Worm (Caenorhabditis elegans) whole organism, young adult: ENCODE data around the gene K01D12.15.

Experiments used
- F37B4.10 ChIP-seq: fragments of 200-800 bp; sonication (Bioruptor generic); IDR thresholded peaks from 2 replicates; pipeline ENCODE4 v1.3.6; 2022; ENCODE audit warnings: missing genetic modification characterization, missing compliant biosample characterization
- F57C9.4 ChIP-seq: sonication (generic microtip); optimal IDR thresholded peaks from 2 replicates; lab custom pipeline; 2017; ENCODE audit warnings: mild to moderate bottlenecking, missing genetic modification characterization, missing compliant biosample characterization
- K12H6.12 ChIP-seq: fragments of 200-800 bp; sonication (Bioruptor generic); optimal IDR thresholded peaks from 2 replicates; lab custom pipeline; 2018; ENCODE audit warnings: mild to moderate bottlenecking, missing genetic modification characterization, missing compliant biosample characterization
- Y53G8AR.9 ChIP-seq: fragments of 200-800 bp; sonication (Bioruptor generic); conservative IDR thresholded peaks from 2 replicates; pipeline ENCODE4 v1.3.6; 2022; ENCODE audit warnings: missing genetic modification reagents, missing genetic modification characterization, missing compliant biosample characterization
- attf-3 ChIP-seq: fragments of 200-800 bp; sonication (Bioruptor generic); conservative IDR thresholded peaks from 2 replicates; pipeline ENCODE4 v1.3.6; 2022; ENCODE audit warnings: missing genetic modification reagents, missing genetic modification characterization, missing compliant biosample characterization
- dpff-1 ChIP-seq: sonication (generic microtip); optimal IDR thresholded peaks from 2 replicates; lab custom pipeline; 2017; ENCODE audit warnings: mild to moderate bottlenecking, missing genetic modification characterization, missing compliant biosample characterization
- efl-1 ChIP-seq: fragments of 150-350 bp; optimal IDR thresholded peaks from 2 replicates; lab custom pipeline; 2014; ENCODE audit warnings: missing biosample characterization, missing genetic modification reagents, missing genetic modification characterization
- egl-44 ChIP-seq: fragments of 200-800 bp; sonication (Bioruptor generic); IDR thresholded peaks from 2 replicates; pipeline ENCODE4 v1.3.6; 2022; ENCODE audit warnings: missing genetic modification reagents, missing genetic modification characterization, missing compliant biosample characterization
- fkh-3 ChIP-seq: sonication (generic microtip); optimal IDR thresholded peaks from 2 replicates; lab custom pipeline; 2016; ENCODE audit warnings: mild to moderate bottlenecking, missing genetic modification characterization, missing compliant biosample characterization
- lin-40 ChIP-seq: sonication (generic microtip); optimal IDR thresholded peaks from 2 replicates; lab custom pipeline; 2016; ENCODE audit warnings: missing genetic modification characterization, mild to moderate bottlenecking, missing compliant biosample characterization, missing genotype, missing genetic modification reagents
- nhr-27 ChIP-seq: fragments of 200-800 bp; sonication (Bioruptor generic); optimal IDR thresholded peaks from 2 replicates; lab custom pipeline; 2018; ENCODE audit warnings: mild to moderate bottlenecking, missing genetic modification characterization, moderate library complexity, missing compliant biosample characterization
- pha-4 ChIP-seq: fragments of 150-350 bp; sonication (generic microtip); optimal IDR thresholded peaks from 2 replicates; lab custom pipeline; 2014; ENCODE audit warnings: missing biosample characterization, missing genetic modification reagents, missing genetic modification characterization
- repo-1 ChIP-seq: sonication (generic microtip); optimal IDR thresholded peaks from 2 replicates; lab custom pipeline; 2017; ENCODE audit warnings: mild to moderate bottlenecking, missing genetic modification characterization, missing compliant biosample characterization
- ztf-28 ChIP-seq: fragments of 200-800 bp; sonication (Bioruptor generic); IDR thresholded peaks from 2 replicates; pipeline ENCODE4 v1.3.6; 2022; ENCODE audit warnings: missing genetic modification reagents, missing genetic modification characterization, missing compliant biosample characterization

DNA sequence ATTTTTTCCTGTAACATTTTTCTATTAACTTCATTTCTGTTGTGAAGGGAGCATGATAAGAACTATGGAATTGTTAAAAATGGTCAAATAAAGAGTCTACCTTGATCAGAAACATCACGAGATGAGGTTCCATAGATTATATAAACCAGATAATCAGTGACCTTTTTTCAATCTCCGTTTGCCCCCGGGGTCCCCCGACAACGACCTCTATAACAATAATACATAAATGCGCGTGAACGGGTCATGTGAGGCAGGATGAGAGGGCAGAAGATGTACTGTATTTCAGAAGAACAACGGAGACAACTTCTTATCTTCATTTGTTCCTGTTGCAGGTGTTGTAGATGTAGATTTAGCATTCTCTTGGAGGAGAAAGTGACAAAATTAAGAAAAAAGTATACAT is 34.4 kb upstream of the K01D12.15 start:
- TF ChIP-seq lin-40 (tag; lab: Kevin White, UChicago) (no peak), efl-1 (no peak), dpff-1 (tag; lab: Kevin White, UChicago) (no peak), K12H6.12 (no peak), nhr-27 (no peak), ztf-28 (GFP tag; lab: Robert Waterston, UW) (no peak), pha-4 (no peak), egl-44 (GFP tag; lab: Robert Waterston, UW) (no peak), F57C9.4 (no peak), repo-1 (tag; lab: Kevin White, UChicago) (no peak), F37B4.10 (GFP tag; lab: Robert Waterston, UW) (no peak), Y53G8AR.9 (GFP tag; lab: Robert Waterston, UW) (no peak), fkh-3 (tag; lab: Kevin White, UChicago) (no peak), attf-3 (GFP tag; lab: Robert Waterston, UW) (no peak)
